Worm (Caenorhabditis elegans): ENCODE data around the gene ZC204.17.

- no peak for TF ChIP-seq ztf-11 (tag; optimal IDR thresholded peaks at IDR 0.05)
- no peak for TF ChIP-seq M03D4.4 (tag; optimal IDR thresholded peaks at IDR 0.05)
- TF ChIP-seq nhr-237 (tag; optimal IDR thresholded peaks at IDR 0.05), result no peak
- TF ChIP-seq blmp-1 (tag; optimal IDR thresholded peaks at IDR 0.05), result no peak
Measured at ce11 chrII:1640496-1640895, 5.6 kb downstream of the ZC204.17 start, which contains the start of gene srh-72.
